Fruit fly (Drosophila melanogaster): ENCODE results near the gene CG13771.

Gene CG13771

DNA sequence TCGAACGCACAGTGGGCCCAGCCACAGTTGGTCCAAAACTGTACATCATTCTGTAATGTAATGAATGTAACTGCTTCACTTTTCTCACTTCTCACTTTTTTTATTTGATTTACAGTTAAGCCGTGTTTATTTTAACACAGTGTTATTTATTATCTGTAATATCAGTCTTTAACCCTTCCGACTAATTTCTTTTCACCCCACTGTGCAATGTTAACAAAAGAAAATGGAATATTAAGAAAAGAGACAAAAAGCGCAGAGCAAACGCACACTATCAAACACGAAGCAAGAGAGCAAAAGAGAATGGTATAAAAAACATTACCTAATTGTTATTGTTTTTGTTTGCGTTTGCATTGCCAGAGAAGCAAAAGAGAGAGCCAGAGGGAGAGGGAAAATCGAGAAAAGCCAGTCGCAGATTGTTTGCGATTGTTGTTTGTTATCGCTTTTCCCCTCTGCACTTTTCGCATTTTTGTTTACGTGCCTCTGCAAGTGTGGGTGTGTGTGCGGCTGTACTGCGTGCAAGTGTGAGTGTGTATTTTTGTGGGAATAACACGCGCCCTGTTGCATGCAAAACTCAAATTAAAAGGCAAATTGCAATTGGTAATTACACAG, 16.2 kb downstream of the CG13771 start (continued):
- peak; percentile 97 for TF ChIP-seq dm (GFP tag; optimal IDR thresholded peaks at IDR 0.05)
- peak; percentile 98 for TF ChIP-seq CG12659 (GFP tag; optimal IDR thresholded peaks at IDR 0.05)
- peak; percentile 99 for TF ChIP-seq gem (tag; optimal IDR thresholded peaks at IDR 0.05)
- no peak for TF ChIP-seq fru (optimal IDR thresholded peaks at IDR 0.05)
- peak; percentile 92 for TF ChIP-seq CG5180 (GFP tag; optimal IDR thresholded peaks at IDR 0.05)
- peak; percentile 96 for TF ChIP-seq Oaz (GFP tag; IDR thresholded peaks at IDR 0.05)
- peak; percentile 86 for TF ChIP-seq aop (GFP tag; IDR thresholded peaks at IDR 0.05)
- TF ChIP-seq dysf (GFP tag; IDR thresholded peaks at IDR 0.05) = peak; percentile 98
- no peak for TF ChIP-seq Lpt (GFP tag; optimal IDR thresholded peaks at IDR 0.05)
- TF ChIP-seq CG6683 (GFP tag; optimal IDR thresholded peaks at IDR 0.05) = peak; percentile 94
- TF ChIP-seq CG9876 (GFP tag; optimal IDR thresholded peaks at IDR 0.05) = peak; percentile 96
- TF ChIP-seq tio (GFP tag; optimal IDR thresholded peaks at IDR 0.05) = peak; percentile 98
- TF ChIP-seq ase (GFP tag; IDR thresholded peaks at IDR 0.05) = peak; percentile 97
- TF ChIP-seq CG33213 (GFP tag; optimal IDR thresholded peaks at IDR 0.05) = peak; percentile 98
- peak; percentile 96 for TF ChIP-seq ab (GFP tag; optimal IDR thresholded peaks at IDR 0.05)
- TF ChIP-seq hkb (optimal IDR thresholded peaks at IDR 0.05) = no peak
- TF ChIP-seq hkb (GFP tag; IDR thresholded peaks at IDR 0.05) = peak; percentile 99
- peak; percentile 99 for TF ChIP-seq CG10979 (tag; optimal IDR thresholded peaks at IDR 0.05)
- TF ChIP-seq CG32532 (GFP tag; IDR thresholded peaks at IDR 0.05) = peak; percentile 97
- no peak for TF ChIP-seq Sin3A (optimal IDR thresholded peaks at IDR 0.05)
- peak; percentile 99 for TF ChIP-seq gsb-n (tag; optimal IDR thresholded peaks at IDR 0.05)
- TF ChIP-seq lola (GFP tag; optimal IDR thresholded peaks at IDR 0.05) = peak in 1 of 3 experiments; percentile 97
- peak; percentile 96 for TF ChIP-seq CG7372 (GFP tag; IDR thresholded peaks at IDR 0.05)
- peak; percentile 95 for TF ChIP-seq emc (GFP tag; optimal IDR thresholded peaks at IDR 0.05)
- TF ChIP-seq CG2129 (GFP tag; IDR thresholded peaks at IDR 0.05; ENCODE audit: partially characterized antibody) = no peak
- no peak for TF ChIP-seq zen2 (GFP tag; IDR thresholded peaks at IDR 0.05; ENCODE audit: partially characterized antibody)
- peak; percentile 97 for TF ChIP-seq chm (GFP tag; IDR thresholded peaks at IDR 0.05)
- peak; percentile 99 for TF ChIP-seq gcm (GFP tag; optimal IDR thresholded peaks at IDR 0.05)
- peak; percentile 96 for TF ChIP-seq HmgD (GFP tag; optimal IDR thresholded peaks at IDR 0.05)
- peak; percentile 99 for TF ChIP-seq Asciz (GFP tag; optimal IDR thresholded peaks at IDR 0.05)
- TF ChIP-seq CG9727 (GFP tag; optimal IDR thresholded peaks at IDR 0.05) = peak; percentile 98
- TF ChIP-seq CG34224 (GFP tag; IDR thresholded peaks at IDR 0.05; ENCODE audit: partially characterized antibody) = no peak
- peak; percentile 97 for TF ChIP-seq ewg (GFP tag; optimal IDR thresholded peaks at IDR 0.05)
- peak; percentile 98 for TF ChIP-seq CG5953 (GFP tag; IDR thresholded peaks at IDR 0.05)
- TF ChIP-seq Rx (GFP tag; IDR thresholded peaks at IDR 0.05) = peak; percentile 96
- peak; percentile 96 for TF ChIP-seq CG34376 (GFP tag; optimal IDR thresholded peaks at IDR 0.05)
- TF ChIP-seq CG10959 (GFP tag; IDR thresholded peaks at IDR 0.05) = peak; percentile 96
- peak; percentile 95 for TF ChIP-seq CG10565 (GFP tag; optimal IDR thresholded peaks at IDR 0.05)
- peak; percentile 95 for TF ChIP-seq sd (tag; optimal IDR thresholded peaks at IDR 0.05)
- TF ChIP-seq Ptx1 (GFP tag; IDR thresholded peaks at IDR 0.05) = peak; percentile 98
- TF ChIP-seq Nf-YA (GFP tag; IDR thresholded peaks at IDR 0.05) = peak; percentile 94
- peak; percentile 92 for TF ChIP-seq sima (GFP tag; optimal IDR thresholded peaks at IDR 0.05)
- TF ChIP-seq CG17568 (GFP tag; optimal IDR thresholded peaks at IDR 0.05) = peak; percentile 99
- TF ChIP-seq Mrtf (GFP tag; IDR thresholded peaks at IDR 0.05) = peak; percentile 94
- TF ChIP-seq Side (GFP tag; optimal IDR thresholded peaks at IDR 0.05) = peak; percentile 98
- TF ChIP-seq CG6654 (GFP tag; optimal IDR thresholded peaks at IDR 0.05) = peak; percentile 92
- TF ChIP-seq sisA (GFP tag; IDR thresholded peaks at IDR 0.05) = peak; percentile 97
- peak; percentile 66 to 78 for TF ChIP-seq insv (GFP tag; optimal IDR thresholded peaks at IDR 0.05)
- TF ChIP-seq Nf-YB (GFP tag; optimal IDR thresholded peaks at IDR 0.05) = peak; percentile 90
- TF ChIP-seq zfh2 (GFP tag; optimal IDR thresholded peaks at IDR 0.05) = peak; percentile 94
- peak; percentile 88 for TF ChIP-seq CG17802 (tag; optimal IDR thresholded peaks at IDR 0.05)
